Worm (Caenorhabditis elegans) whole organism, mixed stage, embryonic: ENCODE data around the gene D2096.7.

Experiments
- ceh-43 ChIP-seq: fragments of 200-800 bp; sonication (Bioruptor generic); optimal IDR thresholded peaks from 2 replicates; lab custom pipeline; 2018; ENCODE audit warnings: mild to moderate bottlenecking, missing genetic modification characterization, moderate library complexity, missing compliant biosample characterization
- elt-1 ChIP-seq: sonication (generic microtip); optimal IDR thresholded peaks from 2 replicates; lab custom pipeline; 2017; ENCODE audit warnings: missing genetic modification characterization, mild to moderate bottlenecking, missing compliant biosample characterization, antibody characterized with exemption, moderate library complexity, borderline replicate concordance; ENCODE audit not compliant: insufficient read depth
- flh-1 ChIP-seq: fragments of 200-800 bp; sonication (Bioruptor generic); optimal IDR thresholded peaks from 2 replicates; lab custom pipeline; 2018; ENCODE audit warnings: mild to moderate bottlenecking, missing genetic modification characterization, moderate library complexity, missing compliant biosample characterization
- lin-13 ChIP-seq: fragments of 150-350 bp; optimal IDR thresholded peaks from 2 replicates; lab custom pipeline; 2014; ENCODE audit warnings: missing biosample characterization, missing genetic modification characterization
- mls-2 ChIP-seq: sonication (generic microtip); optimal IDR thresholded peaks from 2 replicates; lab custom pipeline; 2016; ENCODE audit warnings: mild to moderate bottlenecking, missing genetic modification characterization, moderate library complexity, missing compliant biosample characterization
- nhr-237 ChIP-seq: fragments of 150-350 bp; optimal IDR thresholded peaks from 2 replicates; lab custom pipeline; 2014; ENCODE audit warnings: missing biosample characterization, missing genetic modification characterization
- nhr-76 ChIP-seq: sonication (generic microtip); optimal IDR thresholded peaks from 2 replicates; lab custom pipeline; 2017; ENCODE audit warnings: missing biosample characterization, missing genetic modification characterization
- pha-4 ChIP-seq: fragments of 150-350 bp; optimal IDR thresholded peaks from 2 replicates; lab custom pipeline; 2018; ENCODE audit warnings: missing biosample characterization, missing genetic modification reagents, missing genetic modification characterization
- sem-2 ChIP-seq: fragments of 200-800 bp; sonication (Bioruptor generic); optimal IDR thresholded peaks from 2 replicates; lab custom pipeline; 2018; ENCODE audit warnings: mild to moderate bottlenecking, missing genetic modification characterization, missing compliant biosample characterization
- snpc-4 ChIP-seq: fragments of 150-350 bp; optimal IDR thresholded peaks from 2 replicates; lab custom pipeline; 2014; ENCODE audit warnings: missing biosample characterization, missing genetic modification characterization
- sptf-1 ChIP-seq: sonication (generic microtip); optimal IDR thresholded peaks from 2 replicates; lab custom pipeline; 2017; ENCODE audit warnings: mild to moderate bottlenecking, missing genetic modification characterization, moderate library complexity, missing compliant biosample characterization
- unc-62 ChIP-seq: fragments of 150-350 bp; optimal IDR thresholded peaks from 2 replicates; lab custom pipeline; 2014; ENCODE audit warnings: missing biosample characterization, missing genetic modification reagents, missing genetic modification characterization

DNA sequence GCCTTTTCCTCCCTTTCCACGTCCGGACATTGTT is 43.7 kb downstream of the D2096.7 start, which contains the start of gene his-31:
- TF ChIP-seq nhr-76 (tag; lab: Kevin White, UChicago) (no peak), nhr-237 (tag; lab: Kevin White, UChicago) (no peak), mls-2 (tag; lab: Kevin White, UChicago) (no peak), snpc-4 (tag; lab: Kevin White, UChicago) (no peak), unc-62 (GFP tag; lab: Kevin White, UChicago) (no peak), pha-4 (no peak), sptf-1 (no peak), elt-1 (no peak), sem-2 (GFP tag; lab: Kevin White, UChicago) (no peak), ceh-43 (GFP tag; lab: Kevin White, UChicago) (no peak), flh-1 (GFP tag; lab: Kevin White, UChicago) (no peak), lin-13 (no peak)
